Fruit fly (Drosophila melanogaster) whole organism, embryonic: ENCODE data around the gene CG1635.

Experiments
- Ada2b ChIP-seq: fragments of 200-800 bp; sonication (Bioruptor generic); IDR thresholded peaks from 2 replicates; pipeline ENCODE4 v1.3.6; 2022; ENCODE audit warnings: missing biosample characterization, missing genetic modification characterization
- Antp ChIP-seq: fragments of 200-800 bp; sonication (Bioruptor generic); optimal IDR thresholded peaks from 3 replicates; lab custom pipeline; 2016; ENCODE audit warnings: missing biosample characterization, missing genetic modification characterization
- Atf3 ChIP-seq: fragments of 200-800 bp; sonication (Bioruptor generic); optimal IDR thresholded peaks from 3 replicates; lab custom pipeline; 2016; ENCODE audit warnings: missing biosample characterization, missing genetic modification characterization
- Bgb ChIP-seq: fragments of 200-800 bp; sonication (Bioruptor generic); IDR thresholded peaks from 2 replicates; pipeline ENCODE4 v1.3.6; 2022; ENCODE audit warnings: missing biosample characterization, missing genetic modification characterization; ENCODE audit not compliant: partially characterized antibody
- CG11093 ChIP-seq: fragments of 200-800 bp; sonication (Bioruptor generic); IDR thresholded peaks from 3 replicates; pipeline ENCODE4 v1.3.6; 2022; ENCODE audit warnings: missing biosample characterization, missing genetic modification characterization
- CG11723 ChIP-seq: fragments of 200-800 bp; sonication (Bioruptor generic); optimal IDR thresholded peaks from 2 replicates; lab custom pipeline; 2017; ENCODE audit warnings: missing biosample characterization, mild to moderate bottlenecking, missing genetic modification characterization
- CG12769 ChIP-seq: fragments of 200-800 bp; sonication (Bioruptor generic); optimal IDR thresholded peaks from 2 replicates; lab custom pipeline; 2019; ENCODE audit warnings: missing biosample characterization, mild to moderate bottlenecking, missing genetic modification characterization, moderate library complexity
- CG12942 ChIP-seq: fragments of 200-800 bp; sonication (Bioruptor generic); optimal IDR thresholded peaks from 3 replicates; lab custom pipeline; 2016; ENCODE audit warnings: missing biosample characterization, missing genetic modification characterization
- CG14014 ChIP-seq: fragments of 200-800 bp; sonication (Bioruptor generic); IDR thresholded peaks from 2 replicates; pipeline ENCODE4 v1.3.6; 2022; ENCODE audit warnings: missing biosample characterization, missing genetic modification characterization
- CG16815 ChIP-seq: fragments of 200-800 bp; sonication (Bioruptor generic); optimal IDR thresholded peaks from 3 replicates; lab custom pipeline; 2017; ENCODE audit warnings: missing biosample characterization, mild to moderate bottlenecking, missing genetic modification characterization
- CG17361 ChIP-seq: fragments of 200-800 bp; sonication (Bioruptor generic); IDR thresholded peaks from 3 replicates; pipeline ENCODE4 v1.3.6; 2022; ENCODE audit warnings: missing biosample characterization, missing genetic modification characterization
- CG2120 ChIP-seq: fragments of 200-800 bp; sonication (Bioruptor generic); optimal IDR thresholded peaks from 3 replicates; lab custom pipeline; 2016; ENCODE audit warnings: missing biosample characterization, missing genetic modification characterization
- CG33213 ChIP-seq: fragments of 200-800 bp; sonication (Bioruptor generic); optimal IDR thresholded peaks from 3 replicates; lab custom pipeline; 2016; ENCODE audit warnings: missing biosample characterization, missing genetic modification characterization
- CG3726 ChIP-seq: fragments of 200-800 bp; sonication (Bioruptor generic); IDR thresholded peaks from 3 replicates; pipeline ENCODE4, ENCODE4 v1.3.6; 2022; ENCODE audit warnings: missing biosample characterization, missing genetic modification characterization
- CG3847 ChIP-seq: fragments of 200-800 bp; sonication (Bioruptor generic); IDR thresholded peaks from 2 replicates; pipeline ENCODE4 v1.3.6; 2022; ENCODE audit warnings: missing biosample characterization, missing genetic modification characterization
- CG5953 ChIP-seq: fragments of 200-800 bp; sonication (Bioruptor generic); IDR thresholded peaks from 2 replicates; pipeline ENCODE4 v1.3.6; 2022; ENCODE audit warnings: missing biosample characterization, missing genetic modification characterization
- CG6175 ChIP-seq: fragments of 200-800 bp; sonication (Bioruptor generic); IDR thresholded peaks from 3 replicates; pipeline ENCODE4 v1.3.6; 2022; ENCODE audit warnings: missing biosample characterization, missing genetic modification characterization
- CG6272 ChIP-seq: fragments of 200-800 bp; sonication (Bioruptor generic); IDR thresholded peaks from 2 replicates; pipeline ENCODE4 v1.3.6; 2022; ENCODE audit warnings: missing biosample characterization, missing genetic modification characterization
- CG6654 ChIP-seq: fragments of 200-800 bp; sonication (Bioruptor generic); optimal IDR thresholded peaks from 2 replicates; lab custom pipeline; 2017; ENCODE audit warnings: missing biosample characterization, mild to moderate bottlenecking, missing genetic modification characterization
- CG6791 ChIP-seq: fragments of 200-800 bp; sonication (Bioruptor generic); IDR thresholded peaks from 3 replicates; pipeline ENCODE4 v1.3.6; 2022; ENCODE audit warnings: missing biosample characterization, missing genetic modification characterization; ENCODE audit not compliant: partially characterized antibody
- CG7556 ChIP-seq: fragments of 200-800 bp; sonication (Bioruptor generic); optimal IDR thresholded peaks from 2 replicates; lab custom pipeline; 2017; ENCODE audit warnings: missing biosample characterization, mild to moderate bottlenecking, missing genetic modification characterization
- CG8388 ChIP-seq: fragments of 200-800 bp; sonication (Bioruptor generic); optimal IDR thresholded peaks from 2 replicates; lab custom pipeline; 2019; ENCODE audit warnings: missing biosample characterization, mild to moderate bottlenecking, missing genetic modification characterization, moderate library complexity
- CG9932 ChIP-seq: fragments of 200-800 bp; sonication (Bioruptor generic); IDR thresholded peaks from 2 replicates; pipeline ENCODE4 v1.3.6; 2022; ENCODE audit warnings: missing biosample characterization, missing genetic modification characterization
- Chrac-16 ChIP-seq: fragments of 200-800 bp; sonication (Bioruptor generic); optimal IDR thresholded peaks from 3 replicates; lab custom pipeline; 2016; ENCODE audit warnings: missing biosample characterization, missing genetic modification characterization
- HLHmδ ChIP-seq: fragments of 200-800 bp; sonication (Bioruptor generic); optimal IDR thresholded peaks from 2 replicates; lab custom pipeline; 2018; ENCODE audit warnings: missing biosample characterization, mild to moderate bottlenecking, missing genetic modification characterization, moderate library complexity
- HmgD ChIP-seq: fragments of 200-800 bp; sonication (Bioruptor generic); optimal IDR thresholded peaks from 3 replicates; lab custom pipeline; 2016; ENCODE audit warnings: missing biosample characterization, missing genetic modification characterization
- Hmx ChIP-seq: fragments of 200-800 bp; sonication (Bioruptor generic); optimal IDR thresholded peaks from 2 replicates; lab custom pipeline; 2016; ENCODE audit warnings: missing biosample characterization, missing genetic modification characterization
- Lhr ChIP-seq: fragments of 200-800 bp; sonication (Bioruptor generic); optimal IDR thresholded peaks from 3 replicates; lab custom pipeline; 2017; ENCODE audit warnings: mild to moderate bottlenecking, missing biosample characterization, missing genetic modification reagents, missing genetic modification characterization
- Mrtf ChIP-seq: fragments of 200-800 bp; sonication (Bioruptor generic); IDR thresholded peaks from 3 replicates; pipeline ENCODE4 v1.3.6; 2022; ENCODE audit warnings: missing biosample characterization, missing genetic modification characterization
- NC2β ChIP-seq: fragments of 200-800 bp; sonication (Bioruptor generic); optimal IDR thresholded peaks from 2 replicates; lab custom pipeline; 2016; ENCODE audit warnings: missing biosample characterization, missing genetic modification characterization
- Ssrp ChIP-seq: fragments of 200-800 bp; sonication (Bioruptor generic); optimal IDR thresholded peaks from 2 replicates; lab custom pipeline; 2018; ENCODE audit warnings: missing biosample characterization, mild to moderate bottlenecking, missing genetic modification characterization, moderate library complexity
- Taf1 ChIP-seq: fragments of 200-800 bp; sonication (Bioruptor generic); IDR thresholded peaks from 2 replicates; pipeline ENCODE4 v1.3.6; 2022; ENCODE audit warnings: missing biosample characterization, missing genetic modification characterization
- ara ChIP-seq: fragments of 200-800 bp; sonication (Bioruptor generic); IDR thresholded peaks from 2 replicates; pipeline ENCODE4 v1.3.6; 2022; ENCODE audit warnings: missing biosample characterization, missing genetic modification characterization
- ash1 ChIP-seq: fragments of 200-800 bp; sonication (Bioruptor generic); optimal IDR thresholded peaks from 2 replicates; lab custom pipeline; 2018; ENCODE audit warnings: missing biosample characterization, mild to moderate bottlenecking, missing genetic modification characterization
- az2 ChIP-seq: fragments of 200-800 bp; sonication (Bioruptor generic); optimal IDR thresholded peaks from 3 replicates; lab custom pipeline; 2016; ENCODE audit warnings: missing biosample characterization, missing genetic modification characterization
- dysf ChIP-seq: fragments of 200-800 bp; sonication (Bioruptor generic); IDR thresholded peaks from 3 replicates; pipeline ENCODE4 v1.3.6; 2022; ENCODE audit warnings: missing biosample characterization, missing genetic modification characterization
- en ChIP-seq: fragments of 200-800 bp; sonication (Bioruptor generic); optimal IDR thresholded peaks from 2 replicates; lab custom pipeline; 2016; ENCODE audit warnings: missing biosample characterization, missing genetic modification characterization
- eyg ChIP-seq: fragments of 200-800 bp; sonication (Bioruptor generic); optimal IDR thresholded peaks from 3 replicates; lab custom pipeline; 2016; ENCODE audit warnings: missing biosample characterization, missing genetic modification characterization
- fd96Cb ChIP-seq: fragments of 200-800 bp; sonication (Bioruptor generic); optimal IDR thresholded peaks from 2 replicates; lab custom pipeline; 2018; ENCODE audit warnings: missing biosample characterization, mild to moderate bottlenecking, missing genetic modification characterization, moderate library complexity
- gt ChIP-seq: fragments of 200-800 bp; sonication (Bioruptor generic); IDR thresholded peaks from 2 replicates; pipeline ENCODE4 v1.3.6; 2022; ENCODE audit warnings: missing biosample characterization, missing genetic modification characterization
- ham ChIP-seq: fragments of 200-800 bp; sonication (Bioruptor generic); IDR thresholded peaks from 2 replicates; pipeline ENCODE4 v1.3.6; 2022; ENCODE audit warnings: missing biosample characterization, missing genetic modification characterization
- insv ChIP-seq, 2 experiments: fragments of 200-800 bp; sonication (Bioruptor generic); optimal IDR thresholded peaks; 3 replicates each; lab custom pipeline; 2016 to 2018; ENCODE audit warnings: missing biosample characterization in 2 of 2, missing genetic modification characterization in 2 of 2
- lmd ChIP-seq: fragments of 200-800 bp; sonication (Bioruptor generic); IDR thresholded peaks from 2 replicates; pipeline ENCODE4 v1.3.6; 2022; ENCODE audit warnings: missing biosample characterization, missing genetic modification characterization
- nmo ChIP-seq: fragments of 200-800 bp; sonication (Bioruptor generic); optimal IDR thresholded peaks from 2 replicates; lab custom pipeline; 2018; ENCODE audit warnings: missing biosample characterization, mild to moderate bottlenecking, missing genetic modification characterization, moderate library complexity
- sd ChIP-seq: fragments of 200-800 bp; sonication (Bioruptor generic); optimal IDR thresholded peaks from 3 replicates; lab custom pipeline; 2018; ENCODE audit warnings: missing biosample characterization, mild to moderate bottlenecking, missing genetic modification characterization, moderate library complexity
- sens-2 ChIP-seq: fragments of 200-800 bp; sonication (Bioruptor generic); IDR thresholded peaks from 2 replicates; pipeline ENCODE4 v1.3.6; 2022; ENCODE audit warnings: missing biosample characterization, missing genetic modification characterization
- shn ChIP-seq: fragments of 200-800 bp; sonication (Bioruptor generic); optimal IDR thresholded peaks from 3 replicates; lab custom pipeline; 2016; ENCODE audit warnings: missing biosample characterization, missing genetic modification characterization
- sima ChIP-seq: fragments of 200-800 bp; sonication (Bioruptor generic); optimal IDR thresholded peaks from 2 replicates; lab custom pipeline; 2016; ENCODE audit warnings: missing biosample characterization, missing genetic modification characterization
- sqz ChIP-seq: fragments of 200-800 bp; sonication (Bioruptor generic); optimal IDR thresholded peaks from 3 replicates; lab custom pipeline; 2018; ENCODE audit warnings: missing biosample characterization, mild to moderate bottlenecking, missing genetic modification characterization
- tio ChIP-seq: fragments of 200-800 bp; sonication (Bioruptor generic); optimal IDR thresholded peaks from 2 replicates; lab custom pipeline; 2017; ENCODE audit warnings: missing biosample characterization, missing genetic modification characterization, inconsistent platforms
- wor ChIP-seq: fragments of 200-800 bp; sonication (Bioruptor generic); IDR thresholded peaks from 2 replicates; pipeline ENCODE4 v1.3.6; 2022; ENCODE audit warnings: missing biosample characterization, missing genetic modification characterization
- yki ChIP-seq: fragments of >200 bp; optimal IDR thresholded peaks from 3 replicates; lab custom pipeline; 2018
- zen ChIP-seq: fragments of 200-800 bp; sonication (Bioruptor generic); optimal IDR thresholded peaks from 3 replicates; lab custom pipeline; 2018; ENCODE audit warnings: missing biosample characterization, mild to moderate bottlenecking, missing genetic modification characterization, moderate library complexity

The CG1635 gene

DNA sequence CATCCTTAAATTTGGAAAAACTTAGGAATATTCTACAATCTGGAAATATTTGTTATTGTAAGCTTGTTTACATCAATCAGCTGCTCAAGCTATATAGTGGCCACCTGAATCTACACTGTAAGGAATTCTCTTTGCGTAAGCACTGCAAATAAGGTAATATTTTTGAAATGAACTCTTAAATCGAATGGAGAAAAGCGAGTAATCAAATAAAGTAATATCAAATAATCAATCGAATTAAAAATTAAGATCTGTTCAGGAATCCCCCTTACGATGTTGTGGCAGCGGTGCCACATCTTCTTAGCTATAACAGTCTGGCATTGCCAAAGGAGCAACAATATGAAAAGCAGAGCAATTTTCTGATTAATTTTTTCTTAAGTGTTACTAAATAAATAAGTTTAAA lies 27.5 kb downstream of the CG1635 start, which contains the start of the genes Mnat9 and CG1792 (continued):
- peak; percentile 99 for TF ChIP-seq CG6272 (GFP tag; lab: Robert Waterston, UW)
- TF ChIP-seq CG9932 (GFP tag; lab: Robert Waterston, UW): peak; percentile 99
- TF ChIP-seq sima (GFP tag; lab: Kevin White, UChicago): peak; percentile 94
- peak; percentile 98 for TF ChIP-seq Taf1 (GFP tag; lab: Robert Waterston, UW)
- peak; percentile 93 for TF ChIP-seq CG11723
- peak; percentile 99 for TF ChIP-seq ara (GFP tag; lab: Robert Waterston, UW)
- peak; percentile 98 for TF ChIP-seq CG16815
- TF ChIP-seq az2 (GFP tag; lab: Kevin White, UChicago): peak; percentile 99
- peak; percentile 99 for TF ChIP-seq nmo (GFP tag; lab: Kevin White, UChicago)
- peak; percentile 98 for TF ChIP-seq en (GFP tag; lab: Kevin White, UChicago)
- no peak for TF ChIP-seq CG6791
- peak; percentile 96 for TF ChIP-seq ham (GFP tag; lab: Robert Waterston, UW)
- peak; percentile 96 for TF ChIP-seq CG8388 (GFP tag; lab: Kevin White, UChicago)
- peak; percentile 98 for TF ChIP-seq NC2β
- peak; percentile 99 for TF ChIP-seq fd96Cb
- TF ChIP-seq CG11093 (GFP tag; lab: Robert Waterston, UW): peak; percentile 98
- peak; percentile 99 for TF ChIP-seq sens-2 (GFP tag; lab: Robert Waterston, UW)
- TF ChIP-seq sqz: no peak
- TF ChIP-seq CG6654 (GFP tag; lab: Kevin White, UChicago): peak; percentile 88
- TF ChIP-seq Chrac-16: peak; percentile 99
- TF ChIP-seq Atf3 (GFP tag; lab: Kevin White, UChicago): peak; percentile 98
- peak; percentile 99 for TF ChIP-seq dysf
- TF ChIP-seq CG6175 (GFP tag; lab: Robert Waterston, UW): peak; percentile 98
- no peak for TF ChIP-seq yki (lab: Kevin White, UChicago)
- peak; percentile 98 for TF ChIP-seq HmgD (GFP tag; lab: Kevin White, UChicago)
- TF ChIP-seq CG3847 (GFP tag; lab: Robert Waterston, UW): peak; percentile 99
- peak; percentile 99 for TF ChIP-seq Ada2b (GFP tag; lab: Robert Waterston, UW)
- no peak for TF ChIP-seq HLHmδ (GFP tag; lab: Kevin White, UChicago)
- TF ChIP-seq eyg (GFP tag; lab: Kevin White, UChicago): peak; percentile 96
- peak; percentile 94 for TF ChIP-seq Lhr
- TF ChIP-seq CG17361: peak; percentile 98
- TF ChIP-seq CG14014 (GFP tag; lab: Robert Waterston, UW): peak; percentile 99
- TF ChIP-seq CG2120 (GFP tag; lab: Kevin White, UChicago): peak; percentile 99
- TF ChIP-seq insv (GFP tag; optimal IDR thresholded peaks at IDR 0.05; lab: Kevin White, UChicago): peak; percentile 23 to 65
- peak; percentile 99 for TF ChIP-seq Ssrp (tag; lab: Kevin White, UChicago)
- peak; percentile 92 for TF ChIP-seq sd (tag; lab: Kevin White, UChicago)
- peak; percentile 99 for TF ChIP-seq lmd (GFP tag; lab: Robert Waterston, UW)
- TF ChIP-seq CG33213: peak; percentile 99
- TF ChIP-seq Bgb (GFP tag; lab: Robert Waterston, UW): no peak
- TF ChIP-seq CG12942 (GFP tag; lab: Kevin White, UChicago): peak; percentile 99
- peak; percentile 98 for TF ChIP-seq CG5953 (GFP tag; lab: Robert Waterston, UW)
- TF ChIP-seq wor (GFP tag; lab: Robert Waterston, UW): peak; percentile 98
- peak; percentile 99 for TF ChIP-seq CG3726 (GFP tag; lab: Robert Waterston, UW)
- peak; percentile 99 for TF ChIP-seq shn
- peak; percentile 98 for TF ChIP-seq Antp (GFP tag; lab: Kevin White, UChicago)
- peak; percentile 94 for TF ChIP-seq CG7556 (GFP tag; lab: Kevin White, UChicago)
- peak; percentile 99 for TF ChIP-seq Mrtf
- TF ChIP-seq zen (tag; lab: Kevin White, UChicago): peak; percentile 98
- TF ChIP-seq Hmx: peak; percentile 97
- TF ChIP-seq tio (GFP tag; lab: Kevin White, UChicago): peak; percentile 99
- TF ChIP-seq ash1 (GFP tag; lab: Kevin White, UChicago): peak; percentile 97
- TF ChIP-seq gt (GFP tag; lab: Robert Waterston, UW): peak; percentile 96
- peak; percentile 100 for TF ChIP-seq CG12769
